Fruit fly (Drosophila melanogaster): ENCODE data around the gene Hex-t2.

Hex-t2 gene

DNA sequence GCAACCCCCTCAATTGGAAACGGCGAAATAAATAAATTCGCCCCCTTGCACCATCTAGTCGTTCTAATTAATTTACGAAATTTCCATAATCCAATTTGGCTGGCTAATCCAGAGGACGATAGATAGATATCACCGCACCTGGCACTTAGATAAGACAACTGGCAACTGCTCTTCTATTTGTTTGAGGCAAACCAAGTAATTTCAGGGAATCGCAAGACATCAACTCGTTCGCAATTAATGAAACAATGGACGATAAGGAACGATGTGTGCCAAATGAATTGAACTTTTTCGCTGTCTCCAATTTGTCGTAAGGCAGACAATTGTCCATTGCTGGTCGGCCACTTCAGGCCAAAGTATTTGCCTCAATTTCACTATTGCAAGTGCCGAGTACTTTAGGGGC is 14.7 kb downstream of the Hex-t2 start:
- TF ChIP-seq CG7045 (GFP tag; optimal IDR thresholded peaks at IDR 0.05) (no peak), kay (GFP tag; ENCODE audit: borderline replicate concordance) (peak; percentile 68)

DNA sequence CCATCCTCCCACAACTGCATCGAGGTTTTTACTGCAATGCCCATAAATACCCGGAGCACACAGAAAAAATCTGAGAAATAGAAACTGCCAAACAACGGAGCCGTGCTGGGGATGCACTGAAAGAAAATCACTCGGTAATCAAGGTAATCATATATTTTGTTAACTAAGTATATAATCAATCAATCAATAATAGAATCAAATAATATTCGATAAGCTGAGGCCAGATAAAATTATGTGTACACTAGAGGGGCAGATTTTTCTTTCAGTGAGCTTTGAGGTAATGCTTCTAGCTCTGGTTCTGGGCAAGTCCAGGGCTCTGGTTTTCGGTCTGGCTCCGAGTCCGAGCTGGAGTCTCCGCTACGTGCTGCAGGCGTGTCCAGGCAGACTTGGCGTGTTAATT is 27.6 kb downstream of the Hex-t2 start:
- TF ChIP-seq CG11617 (GFP tag; optimal IDR thresholded peaks at IDR 0.05) (no peak), CG1620 (GFP tag; optimal IDR thresholded peaks at IDR 0.05) (no peak), CG14711 (tag; optimal IDR thresholded peaks at IDR 0.05) (no peak), bab1 (GFP tag; optimal IDR thresholded peaks at IDR 0.05) (no peak), tj (GFP tag; optimal IDR thresholded peaks at IDR 0.05) (no peak), pad (GFP tag; optimal IDR thresholded peaks at IDR 0.05) (no peak), CG12768 (GFP tag; optimal IDR thresholded peaks at IDR 0.05) (no peak), Hr96 (GFP tag; optimal IDR thresholded peaks at IDR 0.05) (no peak), ovo (GFP tag; optimal IDR thresholded peaks at IDR 0.05) (no peak), kay (GFP tag; ENCODE audit: borderline replicate concordance) (no peak), cic (GFP tag; optimal IDR thresholded peaks at IDR 0.05) (no peak), Clk (GFP tag; optimal IDR thresholded peaks at IDR 0.05) (no peak), CG7101 (tag; optimal IDR thresholded peaks at IDR 0.05) (no peak), cnc (optimal IDR thresholded peaks at IDR 0.05) (no peak), CG5204 (GFP tag; optimal IDR thresholded peaks at IDR 0.05) (no peak)

DNA sequence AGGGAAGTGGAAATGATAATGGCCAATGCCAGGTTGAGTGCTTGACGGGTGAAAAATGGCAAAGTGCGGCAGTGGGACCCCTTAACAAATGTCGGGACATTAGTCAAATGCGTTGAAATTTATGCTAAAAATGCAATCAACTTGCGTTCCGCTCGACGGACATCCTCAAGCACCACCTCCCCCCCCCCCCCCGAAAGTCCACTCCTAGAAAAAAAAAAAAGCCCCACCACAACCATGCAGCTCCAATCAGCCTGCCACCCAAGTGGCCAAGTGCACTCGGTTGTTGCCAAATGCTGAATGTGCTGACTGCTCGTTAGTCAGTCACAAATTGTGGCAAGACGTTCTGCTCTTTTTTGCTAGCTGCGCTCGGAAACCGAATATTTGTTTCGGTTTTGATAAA is 28.2 kb downstream of the Hex-t2 start:
- TF ChIP-seq CG7045 (GFP tag; optimal IDR thresholded peaks at IDR 0.05): no peak
- TF ChIP-seq CG11617 (GFP tag; optimal IDR thresholded peaks at IDR 0.05): no peak
- TF ChIP-seq CG33017 (tag; optimal IDR thresholded peaks at IDR 0.05): no peak
- no peak for TF ChIP-seq Crg-1 (GFP tag; optimal IDR thresholded peaks at IDR 0.05)
- no peak for TF ChIP-seq Clk (GFP tag; optimal IDR thresholded peaks at IDR 0.05)
- TF ChIP-seq pad (GFP tag; optimal IDR thresholded peaks at IDR 0.05): no peak
- TF ChIP-seq cic (GFP tag; optimal IDR thresholded peaks at IDR 0.05): no peak
- TF ChIP-seq bab1 (GFP tag; optimal IDR thresholded peaks at IDR 0.05): no peak
- TF ChIP-seq CG5204 (GFP tag; optimal IDR thresholded peaks at IDR 0.05): no peak
- no peak for TF ChIP-seq Mnt (GFP tag; optimal IDR thresholded peaks at IDR 0.05)
- TF ChIP-seq CG12768 (GFP tag; optimal IDR thresholded peaks at IDR 0.05): no peak
- TF ChIP-seq ovo (GFP tag; optimal IDR thresholded peaks at IDR 0.05): no peak
- no peak for TF ChIP-seq tj (GFP tag; optimal IDR thresholded peaks at IDR 0.05)
- no peak for TF ChIP-seq cnc (optimal IDR thresholded peaks at IDR 0.05)
- no peak for TF ChIP-seq CG1620 (GFP tag; optimal IDR thresholded peaks at IDR 0.05)

DNA sequence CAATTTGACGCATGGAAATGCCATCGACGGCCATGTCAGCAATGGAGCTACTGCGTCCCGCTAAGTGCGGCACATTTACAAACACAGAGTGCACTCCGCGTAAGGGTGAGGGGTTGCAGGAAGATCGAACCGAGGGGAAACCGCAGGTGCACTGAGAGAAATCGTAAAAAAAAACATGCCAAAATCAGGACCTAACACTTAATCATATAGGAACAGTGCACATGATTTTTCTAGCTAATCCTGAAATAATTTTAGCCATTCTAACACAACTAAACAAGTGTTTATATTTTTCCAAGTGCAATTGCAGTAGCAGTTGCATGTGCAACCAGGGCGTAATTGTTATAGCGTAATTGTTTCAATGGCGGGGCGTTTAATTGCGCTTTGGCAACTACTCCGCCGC is 28.7 kb downstream of the Hex-t2 start:
- TF ChIP-seq CG11617 (GFP tag; optimal IDR thresholded peaks at IDR 0.05): no peak
- TF ChIP-seq Hr96 (GFP tag; optimal IDR thresholded peaks at IDR 0.05): no peak
- TF ChIP-seq cic (GFP tag; optimal IDR thresholded peaks at IDR 0.05): no peak
- TF ChIP-seq Mnt (GFP tag; optimal IDR thresholded peaks at IDR 0.05): no peak

DNA sequence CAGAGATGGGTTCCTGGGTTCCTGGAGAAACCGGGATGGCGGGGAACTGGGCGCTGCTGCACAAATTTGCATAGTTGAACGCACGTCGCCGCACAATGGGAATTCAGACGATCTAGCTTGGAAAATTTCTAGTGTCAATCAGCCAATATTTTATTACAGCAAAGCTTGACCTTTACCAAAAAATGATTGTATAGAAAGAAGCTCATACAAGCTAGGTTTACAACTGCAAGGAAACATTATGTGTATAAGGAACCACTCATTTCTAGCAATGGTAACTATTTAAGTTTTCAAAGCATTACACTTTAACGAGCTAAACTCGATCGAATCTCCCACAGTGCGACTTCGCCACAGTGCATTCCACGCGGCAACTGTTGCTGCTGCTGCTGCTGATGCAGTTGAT is 29.9 kb downstream of the Hex-t2 start:
- no peak for TF ChIP-seq Mnt (GFP tag; optimal IDR thresholded peaks at IDR 0.05)
- no peak for TF ChIP-seq bab1 (GFP tag; optimal IDR thresholded peaks at IDR 0.05)
- TF ChIP-seq cnc (optimal IDR thresholded peaks at IDR 0.05): no peak
- no peak for TF ChIP-seq Hr96 (GFP tag; optimal IDR thresholded peaks at IDR 0.05)
- no peak for TF ChIP-seq tj (GFP tag; optimal IDR thresholded peaks at IDR 0.05)
- TF ChIP-seq CG14711 (tag; optimal IDR thresholded peaks at IDR 0.05): no peak
- no peak for TF ChIP-seq Clk (GFP tag; optimal IDR thresholded peaks at IDR 0.05)
- no peak for TF ChIP-seq CG33017 (tag; optimal IDR thresholded peaks at IDR 0.05)
- no peak for TF ChIP-seq CG7045 (GFP tag; optimal IDR thresholded peaks at IDR 0.05)
- no peak for TF ChIP-seq CG7101 (tag; optimal IDR thresholded peaks at IDR 0.05)
- TF ChIP-seq pad (GFP tag; optimal IDR thresholded peaks at IDR 0.05): no peak
- no peak for TF ChIP-seq CG5204 (GFP tag; optimal IDR thresholded peaks at IDR 0.05)
- TF ChIP-seq Crg-1 (GFP tag; optimal IDR thresholded peaks at IDR 0.05): no peak
- no peak for TF ChIP-seq cic (GFP tag; optimal IDR thresholded peaks at IDR 0.05)
- no peak for TF ChIP-seq CG11617 (GFP tag; optimal IDR thresholded peaks at IDR 0.05)
- TF ChIP-seq CG12768 (GFP tag; optimal IDR thresholded peaks at IDR 0.05): no peak
- no peak for TF ChIP-seq ovo (GFP tag; optimal IDR thresholded peaks at IDR 0.05)
- TF ChIP-seq toe (GFP tag; optimal IDR thresholded peaks at IDR 0.05): no peak
- no peak for TF ChIP-seq kay (GFP tag; ENCODE audit: borderline replicate concordance)

DNA sequence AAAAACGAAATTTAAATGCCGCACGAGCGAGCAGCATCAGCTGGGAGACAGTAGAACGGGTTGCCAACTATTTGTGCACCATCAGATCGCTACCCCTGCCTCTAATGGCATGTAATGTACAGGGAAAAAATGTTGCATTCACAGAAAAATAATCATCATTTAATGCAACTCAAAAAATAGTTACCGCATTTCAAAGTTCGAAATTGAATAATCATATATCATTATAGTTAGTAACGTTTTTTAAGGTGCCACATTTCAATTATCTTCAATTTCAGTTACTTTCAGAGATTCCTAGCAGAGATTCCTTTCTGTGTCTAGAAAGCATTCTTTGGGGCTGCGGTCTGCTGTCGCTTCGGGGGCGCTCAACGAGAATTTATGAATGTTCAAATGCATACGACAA is 30.8 kb downstream of the Hex-t2 start:
- TF ChIP-seq bab1 (GFP tag; optimal IDR thresholded peaks at IDR 0.05) (no peak), CG12768 (GFP tag; optimal IDR thresholded peaks at IDR 0.05) (no peak), tj (GFP tag; optimal IDR thresholded peaks at IDR 0.05) (no peak)

DNA sequence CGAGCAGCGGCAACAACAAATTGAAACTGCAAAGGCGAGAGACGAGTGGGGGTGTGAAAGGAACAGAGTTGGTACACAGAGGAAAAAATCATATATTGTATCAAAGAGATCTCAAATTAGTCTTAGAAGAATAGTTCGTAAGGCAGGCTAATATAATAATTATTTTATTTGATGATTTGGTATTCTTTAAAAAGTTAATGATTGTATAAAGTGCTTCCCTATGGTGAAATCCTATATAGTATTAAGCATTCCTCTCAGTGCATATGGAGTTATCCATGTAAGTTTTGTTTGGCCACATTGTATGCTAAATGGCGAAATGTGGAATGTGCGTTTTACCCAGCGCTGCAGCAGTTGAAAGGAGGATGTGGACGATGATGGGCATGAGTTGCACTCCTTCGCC is 33.2 kb downstream of the Hex-t2 start:
- no peak for TF ChIP-seq CG14711 (tag; optimal IDR thresholded peaks at IDR 0.05)
- no peak for TF ChIP-seq Hr96 (GFP tag; optimal IDR thresholded peaks at IDR 0.05)
- no peak for TF ChIP-seq CG1620 (GFP tag; optimal IDR thresholded peaks at IDR 0.05)

DNA sequence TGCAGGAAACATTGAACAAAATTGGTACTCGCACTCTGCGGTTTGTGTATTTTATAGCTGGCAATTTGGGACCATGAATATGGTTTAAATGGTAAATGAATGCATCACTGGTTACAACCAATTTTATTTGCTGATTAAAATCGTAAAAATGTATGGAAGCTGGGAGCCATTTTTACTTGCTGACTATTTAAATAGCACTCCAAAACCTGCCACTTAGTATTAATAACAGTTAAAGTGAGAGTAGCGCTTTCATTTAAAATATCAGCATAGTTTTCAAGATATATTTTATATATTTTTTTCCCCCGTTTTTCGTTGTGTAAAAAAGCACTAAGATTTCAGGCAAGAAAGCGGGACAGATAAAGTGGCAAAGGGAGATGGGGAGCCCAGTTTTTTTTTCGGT is 34.0 kb downstream of the Hex-t2 start:
- TF ChIP-seq Clk (GFP tag; optimal IDR thresholded peaks at IDR 0.05) (no peak), CG12768 (GFP tag; optimal IDR thresholded peaks at IDR 0.05) (no peak), CG14711 (tag; optimal IDR thresholded peaks at IDR 0.05) (no peak), bab1 (GFP tag; optimal IDR thresholded peaks at IDR 0.05) (no peak), ovo (GFP tag; optimal IDR thresholded peaks at IDR 0.05) (no peak), Crg-1 (GFP tag; optimal IDR thresholded peaks at IDR 0.05) (no peak), pad (GFP tag; optimal IDR thresholded peaks at IDR 0.05) (no peak), tj (GFP tag; optimal IDR thresholded peaks at IDR 0.05) (no peak), toe (GFP tag; optimal IDR thresholded peaks at IDR 0.05) (no peak)

Measured in whole organism, adult.